Worm (Caenorhabditis elegans): Measurements from ENCODE around the gene F31F4.11.

ce11 chrV:699489-700129, 35.4 kb upstream of the F31F4.11 start, which contains the start of the genes ugt-29 and srx-5:
- TF ChIP-seq blmp-1 (tag; optimal IDR thresholded peaks at IDR 0.05) (no peak), lsy-2 (tag; optimal IDR thresholded peaks at IDR 0.05) (no peak), flh-1 (GFP tag; optimal IDR thresholded peaks at IDR 0.05) (no peak), zip-8 (tag; optimal IDR thresholded peaks at IDR 0.05) (no peak), ztf-11 (tag; optimal IDR thresholded peaks at IDR 0.05) (no peak), pha-4 (tag; optimal IDR thresholded peaks at IDR 0.05) (no peak)
